Fruit fly (Drosophila melanogaster) whole organism, embryonic: ENCODE results near the gene Arp3.

Experiments
- Awh ChIP-seq: fragments of 200-800 bp; sonication (Bioruptor generic); IDR thresholded peaks from 2 replicates; pipeline ENCODE4, ENCODE4 v1.3.6; 2022; ENCODE audit warnings: missing biosample characterization, missing genetic modification characterization
- CG10321 ChIP-seq: fragments of 200-800 bp; sonication (Bioruptor generic); IDR thresholded peaks from 2 replicates; pipeline ENCODE4 v1.3.6; 2022; ENCODE audit warnings: missing biosample characterization, missing genetic modification characterization
- CG10366 ChIP-seq: fragments of 200-800 bp; sonication (Bioruptor generic); IDR thresholded peaks from 2 replicates; pipeline ENCODE4 v1.3.6; 2022; ENCODE audit warnings: missing biosample characterization, missing genetic modification characterization
- CG10462 ChIP-seq: fragments of 200-800 bp; sonication (Bioruptor generic); optimal IDR thresholded peaks from 2 replicates; lab custom pipeline; 2016; ENCODE audit warnings: missing biosample characterization, missing genetic modification characterization
- CG11456 ChIP-seq: fragments of 200-800 bp; sonication (Bioruptor generic); IDR thresholded peaks from 3 replicates; pipeline ENCODE4 v1.3.6; 2022; ENCODE audit warnings: missing biosample characterization, missing genetic modification characterization
- CG12236 ChIP-seq: fragments of 200-800 bp; sonication (Bioruptor generic); optimal IDR thresholded peaks from 2 replicates; lab custom pipeline; 2016; ENCODE audit warnings: missing biosample characterization, missing genetic modification characterization
- CG13775 ChIP-seq: fragments of 200-800 bp; sonication (Bioruptor generic); optimal IDR thresholded peaks from 3 replicates; lab custom pipeline; 2017; ENCODE audit warnings: missing biosample characterization, mild to moderate bottlenecking, missing genetic modification characterization
- CG14050 ChIP-seq: fragments of 200-800 bp; sonication (Bioruptor generic); IDR thresholded peaks from 3 replicates; pipeline ENCODE4 v1.3.6; 2022; ENCODE audit warnings: missing biosample characterization, missing genetic modification characterization
- CG14965 ChIP-seq: fragments of 200-800 bp; sonication (Bioruptor generic); optimal IDR thresholded peaks from 2 replicates; lab custom pipeline; 2016; ENCODE audit warnings: missing biosample characterization, missing genetic modification characterization, borderline replicate concordance
- CG17359 ChIP-seq: fragments of 200-800 bp; sonication (Bioruptor generic); optimal IDR thresholded peaks from 3 replicates; lab custom pipeline; 2018; ENCODE audit warnings: missing biosample characterization, mild to moderate bottlenecking, missing genetic modification characterization, moderate library complexity
- CG2129 ChIP-seq: fragments of 200-800 bp; sonication (Bioruptor generic); IDR thresholded peaks from 2 replicates; pipeline ENCODE4 v1.3.6; 2022; ENCODE audit warnings: missing biosample characterization, missing genetic modification characterization; ENCODE audit not compliant: partially characterized antibody
- CG2889 ChIP-seq: fragments of 200-800 bp; sonication (Bioruptor generic); IDR thresholded peaks from 3 replicates; pipeline ENCODE4 v1.3.6; 2022; ENCODE audit warnings: missing biosample characterization, missing genetic modification characterization
- CG3065 ChIP-seq: fragments of 200-800 bp; sonication (Bioruptor generic); optimal IDR thresholded peaks from 2 replicates; lab custom pipeline; 2016; ENCODE audit warnings: missing biosample characterization, missing genetic modification characterization
- CG33213 ChIP-seq: fragments of 200-800 bp; sonication (Bioruptor generic); optimal IDR thresholded peaks from 3 replicates; lab custom pipeline; 2016; ENCODE audit warnings: missing biosample characterization, missing genetic modification characterization
- CG4854 ChIP-seq: fragments of 200-800 bp; sonication (Bioruptor generic); optimal IDR thresholded peaks from 2 replicates; lab custom pipeline; 2016; ENCODE audit warnings: missing biosample characterization, missing genetic modification characterization, inconsistent platforms
- CG6175 ChIP-seq: fragments of 200-800 bp; sonication (Bioruptor generic); IDR thresholded peaks from 3 replicates; pipeline ENCODE4 v1.3.6; 2022; ENCODE audit warnings: missing biosample characterization, missing genetic modification characterization
- CG8388 ChIP-seq: fragments of 200-800 bp; sonication (Bioruptor generic); optimal IDR thresholded peaks from 2 replicates; lab custom pipeline; 2019; ENCODE audit warnings: missing biosample characterization, mild to moderate bottlenecking, missing genetic modification characterization, moderate library complexity
- CG9215 ChIP-seq: fragments of 200-800 bp; sonication (Bioruptor generic); IDR thresholded peaks from 2 replicates; pipeline ENCODE4 v1.3.6; 2022; ENCODE audit warnings: missing biosample characterization, missing genetic modification characterization
- CoRest ChIP-seq: fragments of 200-800 bp; sonication (Bioruptor generic); optimal IDR thresholded peaks from 3 replicates; lab custom pipeline; 2018; ENCODE audit warnings: missing biosample characterization, mild to moderate bottlenecking, missing genetic modification characterization, moderate library complexity
- D19B ChIP-seq: fragments of 200-800 bp; sonication (Bioruptor generic); optimal IDR thresholded peaks from 2 replicates; lab custom pipeline; 2017; ENCODE audit warnings: missing biosample characterization, mild to moderate bottlenecking, missing genetic modification characterization
- Deaf1 ChIP-seq: fragments of 200-800 bp; optimal IDR thresholded peaks from 3 replicates; lab custom pipeline; 2019; ENCODE audit warnings: missing biosample characterization, mild to moderate bottlenecking, missing genetic modification characterization, moderate library complexity
- Doc2 ChIP-seq: fragments of 200-800 bp; sonication (Bioruptor generic); IDR thresholded peaks from 2 replicates; pipeline ENCODE4 v1.3.6; 2022; ENCODE audit warnings: missing biosample characterization, missing genetic modification characterization
- ERR ChIP-seq: fragments of 200-800 bp; sonication (Bioruptor generic); optimal IDR thresholded peaks from 2 replicates; lab custom pipeline; 2016; ENCODE audit warnings: missing biosample characterization, missing genetic modification characterization
- Ets97D ChIP-seq: fragments of 200-800 bp; sonication (Bioruptor generic); optimal IDR thresholded peaks from 3 replicates; lab custom pipeline; 2016; ENCODE audit warnings: missing biosample characterization, missing genetic modification characterization
- HLHmδ ChIP-seq: fragments of 200-800 bp; sonication (Bioruptor generic); optimal IDR thresholded peaks from 2 replicates; lab custom pipeline; 2018; ENCODE audit warnings: missing biosample characterization, mild to moderate bottlenecking, missing genetic modification characterization, moderate library complexity
- Hr39 ChIP-seq: fragments of >200 bp; optimal IDR thresholded peaks from 2 replicates; lab custom pipeline; 2017
- Mes4 ChIP-seq: fragments of 200-800 bp; sonication (Bioruptor generic); optimal IDR thresholded peaks from 2 replicates; lab custom pipeline; 2016; ENCODE audit warnings: missing biosample characterization, missing genetic modification characterization
- NC2α ChIP-seq: fragments of 200-800 bp; sonication (Bioruptor generic); optimal IDR thresholded peaks from 2 replicates; lab custom pipeline; 2016; ENCODE audit warnings: missing biosample characterization, missing genetic modification characterization
- NFAT ChIP-seq: fragments of 200-800 bp; sonication (Bioruptor generic); IDR thresholded peaks from 2 replicates; pipeline ENCODE4 v1.3.6; 2022; ENCODE audit warnings: missing biosample characterization, missing genetic modification characterization
- Opbp ChIP-seq: fragments of 200-800 bp; sonication (Bioruptor generic); IDR thresholded peaks from 3 replicates; pipeline ENCODE4 v1.3.6; 2022; ENCODE audit warnings: missing biosample characterization, missing genetic modification characterization; ENCODE audit not compliant: partially characterized antibody
- Pdp1 ChIP-seq, 2 experiments: fragments of 200-800 bp; sonication (Bioruptor generic); optimal IDR thresholded peaks; 3 replicates each; lab custom pipeline; 2016; ENCODE audit warnings: missing biosample characterization in 2 of 2, missing genetic modification characterization in 2 of 2, mild to moderate bottlenecking in 1 of 2, moderate library complexity in 1 of 2
- Side ChIP-seq: fragments of 200-800 bp; sonication (Bioruptor generic); optimal IDR thresholded peaks from 2 replicates; lab custom pipeline; 2016; ENCODE audit warnings: missing biosample characterization, missing genetic modification characterization
- Stat92E ChIP-seq, 3 experiments: fragments of >200 bp in 2 of 3; fragments of 200-800 bp in 1 of 3; sonication (Bioruptor generic) in 1 of 3; optimal IDR thresholded peaks; 2 replicates each; lab custom pipeline; 2017 to 2019; ENCODE audit warnings: missing biosample characterization in 3 of 3, missing genetic modification characterization in 3 of 3, mild to moderate bottlenecking in 1 of 3, moderate library complexity in 1 of 3
- TFAM ChIP-seq: fragments of 200-800 bp; sonication (Bioruptor generic); optimal IDR thresholded peaks from 2 replicates; lab custom pipeline; 2017; ENCODE audit warnings: missing biosample characterization, missing genetic modification characterization, inconsistent platforms
- Xbp1 ChIP-seq: fragments of 200-800 bp; sonication (Bioruptor generic); optimal IDR thresholded peaks from 3 replicates; lab custom pipeline; 2016; ENCODE audit warnings: missing biosample characterization, mild to moderate bottlenecking, missing genetic modification characterization
- ac ChIP-seq: fragments of 200-800 bp; sonication (Bioruptor generic); optimal IDR thresholded peaks from 3 replicates; lab custom pipeline; 2017; ENCODE audit warnings: missing biosample characterization, mild to moderate bottlenecking, missing genetic modification characterization
- ara ChIP-seq: fragments of 200-800 bp; sonication (Bioruptor generic); IDR thresholded peaks from 2 replicates; pipeline ENCODE4 v1.3.6; 2022; ENCODE audit warnings: missing biosample characterization, missing genetic modification characterization
- bsh ChIP-seq, 2 experiments: fragments of 200-800 bp; sonication (Bioruptor generic); optimal IDR thresholded peaks; 2 replicates each; lab custom pipeline; 2017 to 2018; ENCODE audit warnings: mild to moderate bottlenecking in 2 of 2, missing biosample characterization in 2 of 2, missing genetic modification characterization in 2 of 2, moderate library complexity in 1 of 2
- dan ChIP-seq: fragments of 200-800 bp; sonication (Bioruptor generic); IDR thresholded peaks from 2 replicates; pipeline ENCODE4 v1.3.6; 2022; ENCODE audit warnings: missing biosample characterization, missing genetic modification characterization
- fd102C ChIP-seq: fragments of 200-800 bp; sonication (Bioruptor generic); optimal IDR thresholded peaks from 2 replicates; lab custom pipeline; 2018; ENCODE audit warnings: missing biosample characterization, mild to moderate bottlenecking, missing genetic modification characterization, moderate library complexity
- gce ChIP-seq: fragments of 200-800 bp; sonication (Bioruptor generic); IDR thresholded peaks from 3 replicates; pipeline ENCODE4 v1.3.6; 2022; ENCODE audit warnings: missing biosample characterization, missing genetic modification characterization
- grn ChIP-seq: fragments of 200-800 bp; sonication (Bioruptor generic); optimal IDR thresholded peaks from 3 replicates; lab custom pipeline; 2017; ENCODE audit warnings: missing biosample characterization, missing genetic modification characterization
- hbn ChIP-seq: fragments of 200-800 bp; sonication (Bioruptor generic); IDR thresholded peaks from 2 replicates; pipeline ENCODE4 v1.3.6; 2022; ENCODE audit warnings: missing biosample characterization, missing genetic modification characterization; ENCODE audit not compliant: partially characterized antibody
- mirr ChIP-seq: fragments of 200-800 bp; sonication (Bioruptor generic); optimal IDR thresholded peaks from 3 replicates; lab custom pipeline; 2018; ENCODE audit warnings: missing biosample characterization, mild to moderate bottlenecking, missing genetic modification characterization
- pita ChIP-seq: fragments of 200-800 bp; sonication (Bioruptor generic); optimal IDR thresholded peaks from 2 replicates; lab custom pipeline; 2017; ENCODE audit warnings: missing biosample characterization, mild to moderate bottlenecking, missing genetic modification characterization
- run ChIP-seq: fragments of 200-800 bp; sonication (Bioruptor generic); optimal IDR thresholded peaks from 3 replicates; lab custom pipeline; 2018; ENCODE audit warnings: missing biosample characterization, mild to moderate bottlenecking, missing genetic modification characterization
- sim ChIP-seq: fragments of 200-800 bp; sonication (Bioruptor generic); IDR thresholded peaks from 2 replicates; pipeline ENCODE4 v1.3.6; 2022; ENCODE audit warnings: missing biosample characterization, missing genetic modification characterization
- sisA ChIP-seq: fragments of 200-800 bp; sonication (Bioruptor generic); IDR thresholded peaks from 2 replicates; pipeline ENCODE4 v1.3.6; 2022; ENCODE audit warnings: missing biosample characterization, missing genetic modification characterization
- sug ChIP-seq: fragments of 200-800 bp; optimal IDR thresholded peaks from 2 replicates; lab custom pipeline; 2019; ENCODE audit warnings: missing biosample characterization, mild to moderate bottlenecking, missing genetic modification characterization, moderate library complexity
- wek ChIP-seq: fragments of 200-800 bp; sonication (Bioruptor generic); optimal IDR thresholded peaks from 3 replicates; lab custom pipeline; 2018; ENCODE audit warnings: missing biosample characterization, mild to moderate bottlenecking, missing genetic modification characterization, moderate library complexity
- z ChIP-seq: fragments of 200-800 bp; sonication (Bioruptor generic); IDR thresholded peaks from 3 replicates; pipeline ENCODE4 v1.3.6; 2022; ENCODE audit warnings: missing biosample characterization, missing genetic modification characterization
- zen ChIP-seq: fragments of 200-800 bp; sonication (Bioruptor generic); optimal IDR thresholded peaks from 3 replicates; lab custom pipeline; 2018; ENCODE audit warnings: missing biosample characterization, mild to moderate bottlenecking, missing genetic modification characterization, moderate library complexity

Gene Arp3

dm6 chr3L:8081822-8082221 lies 33.9 kb downstream of the Arp3 start (continued):
- TF ChIP-seq CG2129 = no peak
- no peak for TF ChIP-seq sim (GFP tag; lab: Robert Waterston, UW)
- peak; percentile 52 for TF ChIP-seq Deaf1 (tag; lab: Kevin White, UChicago)
- no peak for TF ChIP-seq HLHmδ (GFP tag; lab: Kevin White, UChicago)
- peak; percentile 13 for TF ChIP-seq Ets97D
- TF ChIP-seq zen (tag; lab: Kevin White, UChicago) = no peak
- TF ChIP-seq Stat92E (GFP tag; optimal IDR thresholded peaks at IDR 0.05; lab: Kevin White, UChicago) = peak in 1 of 3 experiments; percentile 62
- TF ChIP-seq CG4854 = no peak
- TF ChIP-seq CG14965 (GFP tag; lab: Kevin White, UChicago) = no peak
- TF ChIP-seq Xbp1 (GFP tag; lab: Kevin White, UChicago) = no peak
- no peak for TF ChIP-seq sisA (GFP tag; lab: Robert Waterston, UW)
- no peak for TF ChIP-seq run (tag; lab: Kevin White, UChicago)
- TF ChIP-seq D19B (GFP tag; lab: Kevin White, UChicago) = no peak
- no peak for TF ChIP-seq Mes4
- peak; percentile 29 for TF ChIP-seq sug (tag; lab: Kevin White, UChicago)
- TF ChIP-seq Doc2 (GFP tag; lab: Robert Waterston, UW) = no peak
- peak; percentile 53 for TF ChIP-seq wek (GFP tag; lab: Kevin White, UChicago)
- TF ChIP-seq hbn (GFP tag; lab: Robert Waterston, UW) = no peak
- no peak for TF ChIP-seq TFAM
- 0 out of 2 replicates have a peak, but pooled peaks have one; percentile 6 for TF ChIP-seq CG10321 (GFP tag; lab: Robert Waterston, UW)
- no peak for TF ChIP-seq CG2889 (GFP tag; lab: Robert Waterston, UW)
- TF ChIP-seq pita (GFP tag; lab: Kevin White, UChicago) = no peak
- TF ChIP-seq NFAT (GFP tag; lab: Robert Waterston, UW) = no peak; the same call in 1 of the 2 replicates
- TF ChIP-seq CG10366 (GFP tag; lab: Robert Waterston, UW) = no peak
- no peak for TF ChIP-seq grn (GFP tag; lab: Kevin White, UChicago)
- TF ChIP-seq CG33213 (GFP tag; lab: Kevin White, UChicago) = no peak
- TF ChIP-seq CG10462 (GFP tag; lab: Kevin White, UChicago) = no peak
- peak; percentile 44 for TF ChIP-seq Side (GFP tag; lab: Kevin White, UChicago)
- no peak for TF ChIP-seq CG6175
- TF ChIP-seq CG11456 (GFP tag; lab: Robert Waterston, UW) = no peak
- TF ChIP-seq dan = no peak
- no peak for TF ChIP-seq ara (GFP tag; lab: Robert Waterston, UW)
- peak; percentile 75 for TF ChIP-seq mirr (GFP tag; lab: Kevin White, UChicago)
- no peak for TF ChIP-seq z (GFP tag; lab: Robert Waterston, UW)
- no peak for TF ChIP-seq Hr39 (lab: Kevin White, UChicago)
- no peak for TF ChIP-seq fd102C (GFP tag; lab: Kevin White, UChicago)
- TF ChIP-seq CoRest = no peak
- TF ChIP-seq CG12236 (GFP tag; lab: Kevin White, UChicago) = no peak
- no peak for TF ChIP-seq ac
- TF ChIP-seq CG17359 (tag; lab: Kevin White, UChicago) = peak; percentile 42
- TF ChIP-seq bsh (GFP tag; optimal IDR thresholded peaks at IDR 0.05; lab: Kevin White, UChicago) = peak in 1 of 2 experiments; percentile 20
- peak in 1 of 2 experiments; percentile 61 for TF ChIP-seq Pdp1 (GFP tag; optimal IDR thresholded peaks at IDR 0.05; lab: Kevin White, UChicago)
- no peak for TF ChIP-seq Opbp (GFP tag; lab: Robert Waterston, UW)
- no peak; the same call in 2 of the 3 replicates for TF ChIP-seq CG14050 (GFP tag; lab: Robert Waterston, UW)
- TF ChIP-seq CG13775 (GFP tag; lab: Kevin White, UChicago) = no peak
- TF ChIP-seq CG9215 (GFP tag; lab: Robert Waterston, UW) = peak; percentile 95
- no peak for TF ChIP-seq Awh (GFP tag; lab: Robert Waterston, UW)
- no peak for TF ChIP-seq NC2α
- TF ChIP-seq CG3065 (GFP tag; lab: Kevin White, UChicago) = no peak
- TF ChIP-seq ERR = peak; percentile 58
- TF ChIP-seq gce (GFP tag; lab: Robert Waterston, UW) = no peak
- TF ChIP-seq CG8388 (GFP tag; lab: Kevin White, UChicago) = no peak
